Worm (Caenorhabditis elegans) whole organism, midembryonic: ENCODE data around the gene ttn-1.

ENCODE experiments used
- cog-1 ChIP-seq: sonication (generic microtip); optimal IDR thresholded peaks from 2 replicates; lab custom pipeline; 2016; ENCODE audit warnings: missing genetic modification characterization, missing compliant biosample characterization
- flt-1 ChIP-seq: fragments of 200-800 bp; sonication (Bioruptor generic); IDR thresholded peaks from 2 replicates; pipeline ENCODE4 v1.3.6; 2022; ENCODE audit warnings: missing genetic modification characterization, missing compliant biosample characterization
- med-1 ChIP-seq: sonication (generic microtip); optimal IDR thresholded peaks from 2 replicates; lab custom pipeline; 2017; ENCODE audit warnings: missing genetic modification characterization, mild to moderate bottlenecking, missing compliant biosample characterization, antibody characterized with exemption, missing genetic modification reagents; ENCODE audit not compliant: insufficient read depth

ce11 chrV:6229457-6229949 lies 27.1 kb upstream of the ttn-1 start:
- TF ChIP-seq med-1 (no peak), flt-1 (GFP tag; lab: Robert Waterston, UW) (no peak), cog-1 (no peak)
